Worm (Caenorhabditis elegans) whole organism, young adult: Measurements from ENCODE around the gene Y10G11A.1.

ENCODE experiments used
- B0261.1 ChIP-seq: sonication (generic microtip); optimal IDR thresholded peaks from 2 replicates; lab custom pipeline; 2016; ENCODE audit warnings: mild to moderate bottlenecking, missing genetic modification characterization, moderate library complexity, missing compliant biosample characterization
- B0336.3 ChIP-seq: fragments of 200-800 bp; sonication (Bioruptor generic); IDR thresholded peaks from 2 replicates; pipeline ENCODE4 v1.3.6; 2022; ENCODE audit warnings: missing genetic modification characterization, missing compliant biosample characterization
- F33H1.4 ChIP-seq: fragments of 200-800 bp; sonication (Bioruptor generic); IDR thresholded peaks from 2 replicates; pipeline ENCODE4 v1.3.6; 2022; ENCODE audit warnings: missing genetic modification reagents, missing genetic modification characterization, missing compliant biosample characterization
- F37B4.10 ChIP-seq: fragments of 200-800 bp; sonication (Bioruptor generic); IDR thresholded peaks from 2 replicates; pipeline ENCODE4 v1.3.6; 2022; ENCODE audit warnings: missing genetic modification characterization, missing compliant biosample characterization
- F39B2.1 ChIP-seq: fragments of 200-800 bp; sonication (Bioruptor generic); IDR thresholded peaks from 2 replicates; pipeline ENCODE4 v1.3.6; 2022; ENCODE audit warnings: missing genetic modification reagents, missing genetic modification characterization, missing compliant biosample characterization
- Y53F4B.3 ChIP-seq: fragments of 200-800 bp; sonication (Bioruptor generic); IDR thresholded peaks from 2 replicates; pipeline ENCODE4 v1.3.6; 2022; ENCODE audit warnings: missing genetic modification reagents, missing genetic modification characterization, missing compliant biosample characterization
- Y53G8AR.9 ChIP-seq: fragments of 200-800 bp; sonication (Bioruptor generic); conservative IDR thresholded peaks from 2 replicates; pipeline ENCODE4 v1.3.6; 2022; ENCODE audit warnings: missing genetic modification reagents, missing genetic modification characterization, missing compliant biosample characterization
- Y95B8A.8 ChIP-seq: fragments of 200-800 bp; sonication (Bioruptor generic); IDR thresholded peaks from 2 replicates; pipeline ENCODE4 v1.3.6; 2022; ENCODE audit warnings: missing genetic modification reagents, missing genetic modification characterization, missing compliant biosample characterization
- ama-1 ChIP-seq, 3 experiments: fragments of 150-350 bp in 1 of 3; sonication (generic microtip) in 2 of 3; optimal IDR thresholded peaks; 2 replicates each; lab custom pipeline; 2014 to 2018; ENCODE audit warnings: missing biosample characterization in 2 of 3, missing genetic modification characterization in 2 of 3, missing genetic modification reagents in 2 of 3
- attf-3 ChIP-seq: fragments of 200-800 bp; sonication (Bioruptor generic); conservative IDR thresholded peaks from 2 replicates; pipeline ENCODE4 v1.3.6; 2022; ENCODE audit warnings: missing genetic modification reagents, missing genetic modification characterization, missing compliant biosample characterization
- attf-6 ChIP-seq: fragments of 200-800 bp; sonication (Bioruptor generic); IDR thresholded peaks from 2 replicates; pipeline ENCODE4 v1.3.6; 2022; ENCODE audit warnings: missing genetic modification reagents, missing genetic modification characterization, missing compliant biosample characterization
- bed-1 ChIP-seq: fragments of 200-800 bp; sonication (Bioruptor generic); IDR thresholded peaks from 2 replicates; pipeline ENCODE4 v1.3.6; 2022; ENCODE audit warnings: missing genetic modification reagents, missing genetic modification characterization, missing compliant biosample characterization
- ceh-40 ChIP-seq: fragments of 200-800 bp; sonication (Bioruptor generic); IDR thresholded peaks from 2 replicates; pipeline ENCODE4 v1.3.6; 2022; ENCODE audit warnings: missing genetic modification characterization, missing compliant biosample characterization
- ceh-79 ChIP-seq: sonication (generic microtip); optimal IDR thresholded peaks from 2 replicates; lab custom pipeline; 2017; ENCODE audit warnings: mild to moderate bottlenecking, missing genetic modification characterization, missing compliant biosample characterization
- efl-1 ChIP-seq: fragments of 150-350 bp; optimal IDR thresholded peaks from 2 replicates; lab custom pipeline; 2014; ENCODE audit warnings: missing biosample characterization, missing genetic modification reagents, missing genetic modification characterization
- egl-18 ChIP-seq: fragments of 200-800 bp; sonication (Bioruptor generic); IDR thresholded peaks from 2 replicates; pipeline ENCODE4 v1.3.6; 2022; ENCODE audit warnings: missing genetic modification reagents, missing genetic modification characterization, missing compliant biosample characterization
- egl-44 ChIP-seq: fragments of 200-800 bp; sonication (Bioruptor generic); IDR thresholded peaks from 2 replicates; pipeline ENCODE4 v1.3.6; 2022; ENCODE audit warnings: missing genetic modification reagents, missing genetic modification characterization, missing compliant biosample characterization
- hsf-1 ChIP-seq: fragments of 200-800 bp; sonication (Bioruptor generic); IDR thresholded peaks from 2 replicates; pipeline ENCODE4 v1.3.6; 2022; ENCODE audit warnings: missing genetic modification reagents, missing genetic modification characterization, missing compliant biosample characterization
- lag-1 ChIP-seq: fragments of 200-800 bp; sonication (Bioruptor generic); IDR thresholded peaks from 2 replicates; pipeline ENCODE4 v1.3.6; 2022; ENCODE audit warnings: missing genetic modification reagents, missing genetic modification characterization, missing compliant biosample characterization
- lin-54 ChIP-seq: fragments of 200-800 bp; sonication (Bioruptor generic); optimal IDR thresholded peaks from 2 replicates; lab custom pipeline; 2018; ENCODE audit warnings: mild to moderate bottlenecking, missing genetic modification characterization, missing compliant biosample characterization
- lsl-1 ChIP-seq: fragments of 200-800 bp; sonication (Bioruptor generic); optimal IDR thresholded peaks from 2 replicates; lab custom pipeline; 2018; ENCODE audit warnings: mild to moderate bottlenecking, missing genetic modification characterization, moderate library complexity, missing compliant biosample characterization
- madf-10 ChIP-seq: sonication (generic microtip); optimal IDR thresholded peaks from 2 replicates; lab custom pipeline; 2016; ENCODE audit warnings: mild to moderate bottlenecking, missing genetic modification characterization, missing compliant biosample characterization
- mcd-1 ChIP-seq: fragments of 200-800 bp; sonication (Bioruptor generic); IDR thresholded peaks from 2 replicates; pipeline ENCODE4 v1.3.6; 2022; ENCODE audit warnings: missing genetic modification reagents, missing genetic modification characterization, missing compliant biosample characterization
- mes-4 ChIP-seq: sonication (generic microtip); optimal IDR thresholded peaks from 2 replicates; lab custom pipeline; 2016; ENCODE audit warnings: missing genotype, missing genetic modification characterization, missing compliant biosample characterization
- nfya-2 ChIP-seq: fragments of 200-800 bp; sonication (Bioruptor generic); IDR thresholded peaks from 2 replicates; pipeline ENCODE4 v1.3.6; 2022; ENCODE audit warnings: missing genetic modification reagents, missing genetic modification characterization, missing compliant biosample characterization
- pha-4 ChIP-seq: fragments of 150-350 bp; sonication (generic microtip); optimal IDR thresholded peaks from 2 replicates; lab custom pipeline; 2014; ENCODE audit warnings: missing biosample characterization, missing genetic modification reagents, missing genetic modification characterization
- rec-8 ChIP-seq, 2 experiments: sonication (generic microtip); optimal IDR thresholded peaks; 2 replicates each; lab custom pipeline; 2016; ENCODE audit warnings: mild to moderate bottlenecking in 2 of 2, missing genetic modification characterization in 2 of 2, missing genetic modification reagents in 2 of 2, missing genotype in 2 of 2, missing biosample characterization in 1 of 2, missing compliant biosample characterization in 1 of 2, moderate library complexity in 1 of 2
- rpc-1 ChIP-seq, 2 experiments: fragments of 150-350 bp in 1 of 2; sonication (generic microtip) in 1 of 2; optimal IDR thresholded peaks; 2 replicates each; lab custom pipeline; 2014 to 2018; ENCODE audit warnings: missing biosample characterization in 1 of 2, missing genetic modification characterization in 1 of 2, missing genetic modification reagents in 1 of 2, missing genotype in 1 of 2
- sea-2 ChIP-seq: fragments of 200-800 bp; sonication (Bioruptor generic); IDR thresholded peaks from 2 replicates; pipeline ENCODE4 v1.3.6; 2022; ENCODE audit warnings: missing genetic modification characterization, missing compliant biosample characterization
- snpc-4 ChIP-seq, 5 experiments: fragments of 150-350 bp in 1 of 5; sonication (generic microtip) in 4 of 5; optimal IDR thresholded peaks; 2 replicates each; lab custom pipeline; 2014 to 2018; ENCODE audit warnings: missing genetic modification characterization in 5 of 5, missing biosample characterization in 3 of 5, antibody characterized with exemption in 2 of 5, mild to moderate bottlenecking in 2 of 5, missing compliant biosample characterization in 2 of 5, missing genotype in 2 of 5, moderate library complexity in 2 of 5, missing genetic modification reagents in 1 of 5
- sptf-2 ChIP-seq: fragments of 200-800 bp; sonication (Bioruptor generic); optimal IDR thresholded peaks from 2 replicates; lab custom pipeline; 2018; ENCODE audit warnings: mild to moderate bottlenecking, missing genetic modification characterization, missing compliant biosample characterization
- tbp1 ChIP-seq: fragments of 200-800 bp; sonication (Bioruptor generic); optimal IDR thresholded peaks from 2 replicates; lab custom pipeline; 2018; ENCODE audit warnings: mild to moderate bottlenecking, missing genetic modification characterization, missing compliant biosample characterization
- zfh-2 ChIP-seq: fragments of 200-800 bp; sonication (Bioruptor generic); conservative IDR thresholded peaks from 2 replicates; pipeline ENCODE4 v1.3.6; 2022; ENCODE audit warnings: missing genetic modification reagents, missing genetic modification characterization, missing compliant biosample characterization
- zim-3 ChIP-seq: sonication (generic microtip); optimal IDR thresholded peaks from 2 replicates; lab custom pipeline; 2017; ENCODE audit warnings: mild to moderate bottlenecking, missing genetic modification characterization, moderate library complexity, missing compliant biosample characterization
- ztf-18 ChIP-seq: sonication (generic microtip); optimal IDR thresholded peaks from 2 replicates; lab custom pipeline; 2016; ENCODE audit warnings: missing genotype, mild to moderate bottlenecking, missing genetic modification characterization, missing compliant biosample characterization
- ztf-22 ChIP-seq: fragments of 200-800 bp; sonication (Bioruptor generic); optimal IDR thresholded peaks from 2 replicates; lab custom pipeline; 2018; ENCODE audit warnings: mild to moderate bottlenecking, missing genetic modification characterization, moderate library complexity, missing compliant biosample characterization
- ztf-6 ChIP-seq: fragments of 200-800 bp; sonication (Bioruptor generic); IDR thresholded peaks from 2 replicates; pipeline ENCODE4 v1.3.6; 2022; ENCODE audit warnings: missing genetic modification reagents, missing genetic modification characterization, missing compliant biosample characterization

Y10G11A.1 gene

ce11 chrIV:16400412-16401381 is 23.7 kb upstream of the Y10G11A.1 start (continued):
- TF ChIP-seq madf-10 (tag; lab: Kevin White, UChicago), result peak; percentile 57
- TF ChIP-seq zim-3 (tag; lab: Kevin White, UChicago), result peak; percentile 67
- no peak for TF ChIP-seq sea-2
- no peak for TF ChIP-seq bed-1
- TF ChIP-seq B0336.3 (GFP tag; lab: Robert Waterston, UW), result 0 out of 2 replicates have a peak, but pooled peaks have one; percentile 37
- TF ChIP-seq Y53F4B.3 (GFP tag; lab: Robert Waterston, UW), result 0 out of 2 replicates have a peak, but pooled peaks have one; percentile 54
- TF ChIP-seq pha-4 (tag; lab: Kevin White, UChicago), result no peak
- TF ChIP-seq F33H1.4 (GFP tag; lab: Robert Waterston, UW), result 0 out of 2 replicates have a peak, but pooled peaks have one; percentile 9
- TF ChIP-seq rpc-1 (optimal IDR thresholded peaks at IDR 0.05; lab: Kevin White, UChicago), result peak; percentile 89
- peak; percentile 91 for TF ChIP-seq rpc-1 (tag; optimal IDR thresholded peaks at IDR 0.05; lab: Kevin White, UChicago)
- peak; percentile 99 for TF ChIP-seq tbp1 (GFP tag; lab: Kevin White, UChicago)
- no peak for TF ChIP-seq attf-3 (GFP tag; lab: Robert Waterston, UW)
- TF ChIP-seq lag-1 (GFP tag; lab: Robert Waterston, UW), result no peak
- TF ChIP-seq ceh-79 (tag; lab: Kevin White, UChicago), result peak; percentile 43
- TF ChIP-seq F39B2.1 (GFP tag; lab: Robert Waterston, UW), result no peak
- TF ChIP-seq mcd-1 (GFP tag; lab: Robert Waterston, UW), result peak; percentile 44; the same call in 1 of the 2 replicates
- TF ChIP-seq Y53G8AR.9 (GFP tag; lab: Robert Waterston, UW), result no peak
- no peak for TF ChIP-seq ztf-22
- TF ChIP-seq hsf-1, result no peak
- TF ChIP-seq egl-44, result 0 out of 2 replicates have a peak, but pooled peaks have one; percentile 17
- no peak for TF ChIP-seq sptf-2 (GFP tag; lab: Kevin White, UChicago)
- peak; percentile 73; the same call in 1 of the 2 replicates for TF ChIP-seq ceh-40
- no peak for TF ChIP-seq ztf-6
- no peak for TF ChIP-seq nfya-2 (GFP tag; lab: Robert Waterston, UW)
- TF ChIP-seq zfh-2 (GFP tag; lab: Robert Waterston, UW), result no peak
- 0 out of 2 replicates have a peak, but pooled peaks have one; percentile 51 for TF ChIP-seq Y95B8A.8
- TF ChIP-seq ztf-18 (tag; lab: Kevin White, UChicago), result peak; percentile 86
- peak; percentile 94 for TF ChIP-seq B0261.1 (tag; lab: Kevin White, UChicago)
- TF ChIP-seq rec-8 (tag; optimal IDR thresholded peaks at IDR 0.05; lab: Kevin White, UChicago), result peak; percentile 75 to 84
- no peak for TF ChIP-seq ama-1 (optimal IDR thresholded peaks at IDR 0.05; lab: Kevin White, UChicago)
- peak; percentile 72 to 83 for TF ChIP-seq ama-1 (GFP tag; optimal IDR thresholded peaks at IDR 0.05; lab: Kevin White, UChicago)
- TF ChIP-seq mes-4, result peak; percentile 46
- TF ChIP-seq F37B4.10 (GFP tag; lab: Robert Waterston, UW), result no peak
- TF ChIP-seq, all 124 proteins: peak for 60

ce11 chrIV:16401428-16401827 is 23.0 kb upstream of the Y10G11A.1 start:
- no peak for TF ChIP-seq snpc-4 (GFP tag; optimal IDR thresholded peaks at IDR 0.05; lab: Kevin White, UChicago)
- TF ChIP-seq snpc-4 (tag; optimal IDR thresholded peaks at IDR 0.05; lab: Kevin White, UChicago), result peak in 2 of 4 experiments; percentile 4 to 47
- no peak for TF ChIP-seq madf-10 (tag; lab: Kevin White, UChicago)
- peak; percentile 8 for TF ChIP-seq lin-54 (GFP tag; lab: Kevin White, UChicago)
- TF ChIP-seq lsl-1 (GFP tag; lab: Kevin White, UChicago), result peak; percentile 64
- peak; percentile 77 for TF ChIP-seq efl-1 (GFP tag; lab: Kevin White, UChicago)
- no peak for TF ChIP-seq B0261.1 (tag; lab: Kevin White, UChicago)
- TF ChIP-seq attf-6 (GFP tag; lab: Robert Waterston, UW), result 0 out of 2 replicates have a peak, but pooled peaks have one; percentile 41
- no peak for TF ChIP-seq egl-18
